Worm (Caenorhabditis elegans): Measurements from ENCODE around the gene gtap-1.

The gtap-1 gene

ce11 chrII:5838453-5838852 is 5.4 kb upstream of the gtap-1 start, which contains the start of gene ZK1248.15:
ZK1248.15 (minus strand) TSS chrII:5838553.
- no peak for TF ChIP-seq mef-2 (tag; optimal IDR thresholded peaks at IDR 0.05)
- no peak for TF ChIP-seq fos-1 (tag; optimal IDR thresholded peaks at IDR 0.05)
- TF ChIP-seq zag-1 (tag; optimal IDR thresholded peaks at IDR 0.05), result no peak
- TF ChIP-seq ceh-88 (GFP tag; IDR thresholded peaks at IDR 0.05), result no peak
- no peak for TF ChIP-seq aha-1 (tag; optimal IDR thresholded peaks at IDR 0.05)
- no peak for TF ChIP-seq sox-4 (tag; optimal IDR thresholded peaks at IDR 0.05)
- no peak for TF ChIP-seq nhr-11 (tag; optimal IDR thresholded peaks at IDR 0.05)

DNA sequence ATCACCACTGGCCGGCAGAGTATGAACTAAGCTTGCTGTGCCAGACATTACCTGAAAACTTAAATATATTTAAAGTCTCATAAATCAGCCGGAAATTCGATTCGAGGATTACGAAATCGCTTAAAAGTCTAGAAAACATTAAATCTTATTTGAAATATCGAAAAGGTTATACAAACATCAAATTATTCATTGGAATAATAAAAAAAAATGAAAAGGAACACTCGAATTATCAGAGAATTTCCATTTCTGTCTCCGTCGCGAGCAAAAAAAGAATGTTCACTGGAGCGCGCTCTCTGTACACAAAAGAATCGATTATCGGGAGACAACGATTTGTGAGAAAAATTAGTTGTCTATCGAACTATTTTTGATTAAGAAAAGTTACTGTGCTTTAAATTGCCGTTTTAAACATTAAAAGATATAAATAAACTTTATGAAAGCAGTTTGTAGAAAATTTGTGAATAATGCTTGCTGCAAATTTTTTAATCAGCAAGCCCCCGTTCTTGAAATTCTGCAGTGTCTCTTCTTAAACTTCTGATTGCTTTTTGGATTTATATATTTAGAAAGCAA is 3.2 kb upstream of the gtap-1 start, which contains the start of gene fzo-1:
Gene fzo-1, minus strand, starts transcription at position 51 of the 567 bp plus-strand sequence.
- TF ChIP-seq C16A3.4 (tag; optimal IDR thresholded peaks at IDR 0.05) (peak; percentile 45), ces-1 (GFP tag; optimal IDR thresholded peaks at IDR 0.05) (no peak), hpl-2 (GFP tag; optimal IDR thresholded peaks at IDR 0.05) (no peak), Y116A8C.19 (tag; optimal IDR thresholded peaks at IDR 0.05; ENCODE audit: borderline replicate concordance) (no peak), efl-3 (GFP tag; optimal IDR thresholded peaks at IDR 0.05) (no peak), hlh-4 (tag; optimal IDR thresholded peaks at IDR 0.05) (no peak), mab-9 (GFP tag; IDR thresholded peaks at IDR 0.05) (no peak), swsn-7 (tag; optimal IDR thresholded peaks at IDR 0.05) (peak; percentile 45), lin-39 (tag; optimal IDR thresholded peaks at IDR 0.05) (no peak), C04F5.9 (tag; optimal IDR thresholded peaks at IDR 0.05) (peak; percentile 33), elt-3 (tag; optimal IDR thresholded peaks at IDR 0.05) (no peak), pag-3 (tag; optimal IDR thresholded peaks at IDR 0.05; ENCODE audit: borderline replicate concordance, insufficient read depth) (no peak), sptf-1 (tag; optimal IDR thresholded peaks at IDR 0.05) (no peak), nhr-20 (tag; optimal IDR thresholded peaks at IDR 0.05) (peak; percentile 59), mep-1 (tag; optimal IDR thresholded peaks at IDR 0.05) (no peak), aha-1 (tag; optimal IDR thresholded peaks at IDR 0.05) (no peak), efl-1 (optimal IDR thresholded peaks at IDR 0.05) (peak; percentile 42 to 50), efl-1 (GFP tag; optimal IDR thresholded peaks at IDR 0.05 in 1 of 2) (peak; percentile 22 to 36), nhr-19 (GFP tag; conservative IDR thresholded peaks at IDR 0.05) (0 out of 2 replicates have a peak, but pooled peaks have one; percentile 16), ets-5 (GFP tag; IDR thresholded peaks at IDR 0.05) (no peak), mef-2 (tag; optimal IDR thresholded peaks at IDR 0.05) (no peak), ztf-11 (tag; optimal IDR thresholded peaks at IDR 0.05) (peak in 1 of 2 experiments; percentile 64), jun-1 (tag; optimal IDR thresholded peaks at IDR 0.05) (no peak), irx-1 (tag; optimal IDR thresholded peaks at IDR 0.05) (peak; percentile 20), blmp-1 (tag; optimal IDR thresholded peaks at IDR 0.05) (peak; percentile 46), ceh-88 (GFP tag; IDR thresholded peaks at IDR 0.05) (peak; percentile 24; the same call in 1 of the 2 replicates), fos-1 (tag; optimal IDR thresholded peaks at IDR 0.05) (no peak), nhr-11 (tag; optimal IDR thresholded peaks at IDR 0.05) (no peak), aly-2 (tag; optimal IDR thresholded peaks at IDR 0.05) (no peak), snu-23 (GFP tag; optimal IDR thresholded peaks at IDR 0.05) (peak; percentile 58), fkh-8 (tag; optimal IDR thresholded peaks at IDR 0.05) (peak; percentile 52), rnt-1 (tag; optimal IDR thresholded peaks at IDR 0.05) (no peak), ztf-4 (tag; optimal IDR thresholded peaks at IDR 0.05) (no peak), egl-27 (tag; optimal IDR thresholded peaks at IDR 0.05) (no peak), dsc-1 (tag; optimal IDR thresholded peaks at IDR 0.05) (peak; percentile 52), ceh-8 (GFP tag; optimal IDR thresholded peaks at IDR 0.05) (no peak), dpl-1 (GFP tag; optimal IDR thresholded peaks at IDR 0.05) (peak; percentile 13 to 35 (median 21)), nhr-12 (tag; optimal IDR thresholded peaks at IDR 0.05) (no peak), nhr-47 (tag; optimal IDR thresholded peaks at IDR 0.05) (peak; percentile 69), nhr-237 (tag; optimal IDR thresholded peaks at IDR 0.05) (no peak), skn-1 (tag; optimal IDR thresholded peaks at IDR 0.05) (peak; percentile 27), tlp-1 (tag; optimal IDR thresholded peaks at IDR 0.05) (no peak), ceh-63 (GFP tag; optimal IDR thresholded peaks at IDR 0.05) (peak; percentile 72), zip-4 (GFP tag; optimal IDR thresholded peaks at IDR 0.05) (no peak), ceh-90 (tag; optimal IDR thresholded peaks at IDR 0.05) (peak; percentile 64), grh-1 (GFP tag; IDR thresholded peaks at IDR 0.05) (no peak), nhr-76 (tag; optimal IDR thresholded peaks at IDR 0.05) (no peak), lir-3 (tag; optimal IDR thresholded peaks at IDR 0.05; ENCODE audit: poor library complexity) (peak; percentile 77)

Data from whole organism, L1 larva.